Worm (Caenorhabditis elegans) whole organism, young adult: ENCODE data around the gene E02C12.6.

ENCODE experiments used
- B0261.1 ChIP-seq: sonication (generic microtip); optimal IDR thresholded peaks from 2 replicates; lab custom pipeline; 2016; ENCODE audit warnings: mild to moderate bottlenecking, missing genetic modification characterization, moderate library complexity, missing compliant biosample characterization
- F57C9.4 ChIP-seq: sonication (generic microtip); optimal IDR thresholded peaks from 2 replicates; lab custom pipeline; 2017; ENCODE audit warnings: mild to moderate bottlenecking, missing genetic modification characterization, missing compliant biosample characterization
- ekl-4 ChIP-seq: fragments of 200-800 bp; sonication (Bioruptor generic); IDR thresholded peaks from 2 replicates; pipeline ENCODE4 v1.3.6; 2022; ENCODE audit warnings: missing genetic modification reagents, missing genetic modification characterization, missing compliant biosample characterization
- unc-130 ChIP-seq: sonication (generic microtip); optimal IDR thresholded peaks from 2 replicates; lab custom pipeline; 2016; ENCODE audit warnings: missing genetic modification reagents, missing genetic modification characterization, missing compliant biosample characterization

DNA sequence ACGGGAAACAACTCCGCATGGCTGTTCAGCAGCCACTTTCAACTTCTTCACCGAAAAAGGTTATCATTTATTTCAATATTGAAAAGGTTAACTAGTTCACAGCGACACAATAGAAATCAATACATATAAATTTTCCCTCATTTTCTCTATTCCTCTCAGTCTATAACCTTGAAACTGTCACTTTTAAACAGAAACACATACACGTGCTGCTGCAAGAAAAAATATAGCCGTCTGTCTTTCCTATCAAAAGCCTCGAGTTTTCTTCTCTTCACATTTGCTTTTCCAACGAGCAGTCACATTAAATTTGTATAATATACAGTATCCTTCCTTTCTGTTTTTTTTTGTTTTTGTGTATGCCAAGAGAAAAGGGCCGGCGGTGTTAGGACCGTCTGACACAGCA, 46.7 kb downstream of the E02C12.6 start:
- TF ChIP-seq B0261.1 = no peak
- TF ChIP-seq unc-130 (GFP tag; lab: Kevin White, UChicago) = no peak
- TF ChIP-seq F57C9.4 (tag; lab: Kevin White, UChicago) = no peak
- no peak for TF ChIP-seq ekl-4 (GFP tag; lab: Robert Waterston, UW)
